Worm (Caenorhabditis elegans): ENCODE measurements around the gene ZK666.2.

ce11 chrII:10519863-10520262 is 48.2 kb upstream of the ZK666.2 start:
- TF ChIP-seq lin-15B (tag; optimal IDR thresholded peaks at IDR 0.05) = no peak
- no peak for TF ChIP-seq unc-62 (GFP tag; optimal IDR thresholded peaks at IDR 0.05 in 1 of 2)
- TF ChIP-seq unc-62 (tag; optimal IDR thresholded peaks at IDR 0.05) = no peak
- no peak for TF ChIP-seq ceh-20 (GFP tag; IDR thresholded peaks at IDR 0.05)
- TF ChIP-seq lin-39 (tag; optimal IDR thresholded peaks at IDR 0.05) = no peak

Data from whole organism, L4 larva.